Worm (Caenorhabditis elegans) whole organism, L1 larva: ENCODE measurements around the gene Y38H6C.24.

Experiments
- C04F5.9 ChIP-seq: sonication (generic microtip); optimal IDR thresholded peaks from 2 replicates; lab custom pipeline; 2016; ENCODE audit warnings: missing genetic modification characterization, missing compliant biosample characterization
- C34B4.2 ChIP-seq: sonication (generic microtip); optimal IDR thresholded peaks from 2 replicates; lab custom pipeline; 2017; ENCODE audit warnings: mild to moderate bottlenecking, missing genetic modification characterization, missing compliant biosample characterization
- F16B12.6 ChIP-seq: fragments of 150-350 bp; optimal IDR thresholded peaks from 2 replicates; lab custom pipeline; 2014; ENCODE audit warnings: missing biosample characterization, missing genetic modification characterization
- aha-1 ChIP-seq: fragments of 150-350 bp; optimal IDR thresholded peaks from 2 replicates; lab custom pipeline; 2014; ENCODE audit warnings: missing biosample characterization, missing genetic modification characterization
- blmp-1 ChIP-seq: fragments of 150-350 bp; optimal IDR thresholded peaks from 2 replicates; lab custom pipeline; 2014; ENCODE audit warnings: missing biosample characterization, missing genetic modification characterization
- ceh-63 ChIP-seq: fragments of 200-800 bp; sonication (Bioruptor generic); optimal IDR thresholded peaks from 2 replicates; lab custom pipeline; 2018; ENCODE audit warnings: mild to moderate bottlenecking, missing genetic modification characterization, missing compliant biosample characterization
- ces-1 ChIP-seq: fragments of 150-350 bp; optimal IDR thresholded peaks from 2 replicates; lab custom pipeline; 2014; ENCODE audit warnings: missing biosample characterization, missing genetic modification reagents, missing genetic modification characterization
- dpl-1 ChIP-seq, 3 experiments: fragments of 150-350 bp in 2 of 3; sonication (generic microtip) in 1 of 3; optimal IDR thresholded peaks; 2 replicates each; lab custom pipeline; 2014 to 2017; ENCODE audit warnings: missing biosample characterization in 3 of 3, missing genetic modification characterization in 3 of 3, missing genetic modification reagents in 3 of 3
- dsc-1 ChIP-seq: sonication (generic microtip); optimal IDR thresholded peaks from 2 replicates; lab custom pipeline; 2016; ENCODE audit warnings: mild to moderate bottlenecking, missing genetic modification characterization, missing compliant biosample characterization
- efl-1 ChIP-seq, 4 experiments: fragments of 150-350 bp; optimal IDR thresholded peaks in 3 of 4; peaks in 1 of 4; 1 replicate in 1 of 4; 2 replicates in 3 of 4; lab custom pipeline; 2014; ENCODE audit warnings: missing biosample characterization in 2 of 4, missing genetic modification characterization in 2 of 4, missing genetic modification reagents in 2 of 4
- efl-3 ChIP-seq: fragments of 200-800 bp; sonication (Bioruptor generic); optimal IDR thresholded peaks from 2 replicates; lab custom pipeline; 2018; ENCODE audit warnings: mild to moderate bottlenecking, missing genetic modification characterization, missing compliant biosample characterization
- egl-13 ChIP-seq: sonication (generic microtip); optimal IDR thresholded peaks from 2 replicates; lab custom pipeline; 2016; ENCODE audit warnings: missing genotype, missing genetic modification reagents, missing genetic modification characterization, missing compliant biosample characterization
- fkh-10 ChIP-seq: sonication (generic microtip); optimal IDR thresholded peaks from 2 replicates; lab custom pipeline; 2017; ENCODE audit warnings: missing biosample characterization, missing genetic modification reagents, missing genetic modification characterization
- fkh-8 ChIP-seq: sonication (generic microtip); optimal IDR thresholded peaks from 2 replicates; lab custom pipeline; 2016; ENCODE audit warnings: mild to moderate bottlenecking, missing genetic modification characterization, missing compliant biosample characterization
- hlh-17 ChIP-seq: fragments of 200-800 bp; sonication (Bioruptor generic); optimal IDR thresholded peaks from 2 replicates; lab custom pipeline; 2018; ENCODE audit warnings: missing genetic modification characterization, mild to moderate bottlenecking, missing compliant biosample characterization, moderate library complexity, borderline replicate concordance
- irx-1 ChIP-seq: sonication (generic microtip); optimal IDR thresholded peaks from 2 replicates; lab custom pipeline; 2016; ENCODE audit warnings: missing genetic modification characterization, missing compliant biosample characterization
- isw-1 ChIP-seq: fragments of 200-800 bp; sonication (Bioruptor generic); IDR thresholded peaks from 2 replicates; pipeline ENCODE4 v1.3.6; 2022; ENCODE audit warnings: missing genetic modification characterization, missing compliant biosample characterization
- lin-13 ChIP-seq: fragments of 150-350 bp; optimal IDR thresholded peaks from 2 replicates; lab custom pipeline; 2014; ENCODE audit warnings: missing biosample characterization, missing genetic modification reagents, missing genetic modification characterization
- lin-14 ChIP-seq: fragments of 200-800 bp; sonication (Bioruptor generic); optimal IDR thresholded peaks from 2 replicates; lab custom pipeline; 2018; ENCODE audit warnings: mild to moderate bottlenecking, missing genetic modification characterization, moderate library complexity, missing compliant biosample characterization
- lin-35 ChIP-seq, 2 experiments: fragments of 150-350 bp; optimal IDR thresholded peaks; 2 replicates each; lab custom pipeline; 2014; ENCODE audit warnings: missing biosample characterization in 2 of 2, missing genetic modification characterization in 2 of 2, missing genetic modification reagents in 2 of 2
- lin-39 ChIP-seq: fragments of 150-350 bp; optimal IDR thresholded peaks from 2 replicates; lab custom pipeline; 2014; ENCODE audit warnings: missing biosample characterization, missing genetic modification reagents, missing genetic modification characterization
- lsy-2 ChIP-seq, 2 experiments: fragments of 150-350 bp; optimal IDR thresholded peaks; 2 replicates each; lab custom pipeline; 2014; ENCODE audit warnings: missing biosample characterization in 2 of 2, missing genetic modification characterization in 2 of 2
- mab-9 ChIP-seq: fragments of 200-800 bp; sonication (Bioruptor generic); IDR thresholded peaks from 2 replicates; pipeline ENCODE4 v1.3.6; 2022; ENCODE audit warnings: missing genetic modification reagents, missing genetic modification characterization, missing compliant biosample characterization
- mdl-1 ChIP-seq, 2 experiments: fragments of 150-350 bp; optimal IDR thresholded peaks; 2 replicates each; lab custom pipeline; 2014 to 2017; ENCODE audit warnings: missing biosample characterization in 2 of 2, missing genetic modification characterization in 2 of 2, inconsistent platforms in 1 of 2
- mep-1 ChIP-seq: fragments of 150-350 bp; optimal IDR thresholded peaks from 2 replicates; lab custom pipeline; 2014; ENCODE audit warnings: missing biosample characterization, missing genetic modification characterization
- nhr-19 ChIP-seq: fragments of 200-800 bp; sonication (Bioruptor generic); conservative IDR thresholded peaks from 2 replicates; pipeline ENCODE4 v1.3.6; 2022; ENCODE audit warnings: missing genetic modification characterization, missing compliant biosample characterization
- nhr-237 ChIP-seq: fragments of 150-350 bp; optimal IDR thresholded peaks from 2 replicates; lab custom pipeline; 2014; ENCODE audit warnings: missing biosample characterization, missing genetic modification characterization
- nhr-47 ChIP-seq: sonication (generic microtip); optimal IDR thresholded peaks from 2 replicates; lab custom pipeline; 2016; ENCODE audit warnings: mild to moderate bottlenecking, missing genetic modification characterization, moderate library complexity, missing compliant biosample characterization
- nhr-85 ChIP-seq: sonication (generic microtip); peaks from one replicate; lab custom pipeline; 2016; ENCODE audit warnings: missing genetic modification characterization, inconsistent platforms, missing compliant biosample characterization
- skn-1 ChIP-seq: fragments of 150-350 bp; optimal IDR thresholded peaks from 2 replicates; lab custom pipeline; 2014; ENCODE audit warnings: missing biosample characterization, missing genetic modification characterization
- snpc-4 ChIP-seq: fragments of 150-350 bp; optimal IDR thresholded peaks from 2 replicates; lab custom pipeline; 2014; ENCODE audit warnings: missing biosample characterization, missing genetic modification characterization
- snu-23 ChIP-seq: sonication (generic microtip); optimal IDR thresholded peaks from 2 replicates; lab custom pipeline; 2016; ENCODE audit warnings: missing genetic modification characterization, missing compliant biosample characterization
- sptf-1 ChIP-seq: fragments of 150-350 bp; optimal IDR thresholded peaks from 2 replicates; lab custom pipeline; 2014; ENCODE audit warnings: missing biosample characterization, missing genetic modification characterization
- unc-62 ChIP-seq: fragments of 150-350 bp; optimal IDR thresholded peaks from 2 replicates; lab custom pipeline; 2014; ENCODE audit warnings: missing biosample characterization, missing genetic modification reagents, missing genetic modification characterization
- unc-98 ChIP-seq: fragments of 200-800 bp; sonication (Bioruptor generic); IDR thresholded peaks from 2 replicates; pipeline ENCODE4 v1.3.6; 2022; ENCODE audit warnings: missing genetic modification characterization, missing compliant biosample characterization
- xbp-1 ChIP-seq: sonication (generic microtip); optimal IDR thresholded peaks from 2 replicates; lab custom pipeline; 2016; ENCODE audit warnings: missing genetic modification characterization, missing compliant biosample characterization
- ztf-4 ChIP-seq: fragments of 150-350 bp; optimal IDR thresholded peaks from 2 replicates; lab custom pipeline; 2014; ENCODE audit warnings: missing biosample characterization, missing genetic modification characterization

Y38H6C.24 gene

DNA sequence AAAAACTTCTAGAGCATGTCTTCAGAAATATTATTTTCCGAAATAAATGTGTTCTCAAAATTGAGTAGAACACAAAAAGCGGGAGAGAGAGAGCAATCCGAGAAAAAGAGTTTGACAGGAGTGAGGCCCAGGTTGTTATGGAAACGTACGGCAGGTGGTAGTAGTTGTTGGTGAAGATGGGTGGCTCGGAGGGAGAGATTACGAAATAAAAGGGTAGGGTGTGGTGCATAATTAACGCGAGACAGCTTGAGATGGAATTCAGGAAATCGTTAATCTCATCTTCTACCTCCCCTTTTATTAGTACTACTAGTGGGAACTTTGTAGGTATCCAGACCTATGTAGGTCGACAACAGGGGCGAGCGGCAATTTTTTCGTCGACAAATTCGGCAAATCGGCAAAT, 7.8 kb downstream of the Y38H6C.24 start, which contains the start of gene famh-161:
TSS of gene famh-161 (minus strand) at position 101 of the 400 bp plus-strand sequence.
- no peak for TF ChIP-seq F16B12.6
- peak; percentile 12 for TF ChIP-seq fkh-8 (tag; lab: Kevin White, UChicago)
- TF ChIP-seq, all 84 proteins: peak for 1

DNA sequence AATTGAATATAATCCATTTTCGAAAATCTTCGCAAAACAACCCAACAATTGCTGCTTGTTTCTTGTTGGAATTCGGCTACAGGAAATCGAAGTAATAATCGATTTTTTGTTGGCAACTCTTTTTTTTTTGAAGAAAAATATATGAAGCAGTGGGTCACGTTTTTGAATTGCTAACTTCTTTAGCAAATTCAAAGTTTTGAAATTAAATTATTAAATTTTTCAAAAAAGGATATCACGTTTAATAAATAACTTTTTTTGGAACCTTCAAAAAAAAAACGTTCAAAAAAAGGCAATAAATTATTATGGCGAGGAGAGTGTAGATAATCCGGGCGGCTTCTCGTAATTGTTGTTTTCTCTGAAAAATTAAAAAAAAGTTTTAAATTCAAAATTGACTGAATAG, 10.0 kb downstream of the Y38H6C.24 start, which contains the start of gene Y38H6C.15:
TSS of gene Y38H6C.15 (minus strand) at position 101 of the 400 bp plus-strand sequence.
- TF ChIP-seq mab-9 (GFP tag; lab: Robert Waterston, UW) (no peak), dsc-1 (no peak), skn-1 (tag; lab: Kevin White, UChicago) (no peak), xbp-1 (tag; lab: Kevin White, UChicago) (no peak), ceh-63 (GFP tag; lab: Kevin White, UChicago) (no peak), snpc-4 (no peak)

DNA sequence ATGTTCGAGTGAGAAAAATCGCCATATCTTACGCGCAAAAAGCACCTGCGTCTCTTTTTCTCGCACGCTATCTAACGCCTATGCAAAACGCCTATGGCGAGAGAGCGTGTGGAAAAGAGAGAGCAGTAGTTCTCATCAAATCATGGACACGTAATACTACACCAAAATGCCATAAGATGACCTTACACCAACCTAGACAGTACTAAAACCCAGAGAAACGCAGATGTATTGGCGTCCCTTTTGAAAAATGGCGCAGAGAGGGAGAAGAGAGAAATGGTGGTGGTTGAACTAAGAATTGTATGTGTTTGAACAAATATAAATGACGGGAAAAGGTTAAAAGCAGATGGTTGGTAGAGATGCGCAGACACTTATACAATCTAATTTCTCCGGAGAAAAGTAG, 12.8 kb downstream of the Y38H6C.24 start, which contains the start of gene Y38H6C.16:
TSS of gene Y38H6C.16 (minus strand) at position 293 of the 400 bp plus-strand sequence.
- TF ChIP-seq C34B4.2 (tag; lab: Kevin White, UChicago) (no peak), efl-1 (optimal IDR thresholded peaks at IDR 0.05; lab: Kevin White, UChicago) (peak; percentile 12 to 19), efl-1 (GFP tag; optimal IDR thresholded peaks at IDR 0.05 in 1 of 2; lab: Kevin White, UChicago) (peak in 1 of 2 experiments; percentile 83), isw-1 (GFP tag; lab: Robert Waterston, UW) (no peak), F16B12.6 (peak; percentile 16), ztf-4 (tag; lab: Kevin White, UChicago) (no peak), lsy-2 (tag; optimal IDR thresholded peaks at IDR 0.05; lab: Kevin White, UChicago) (peak in 1 of 2 experiments; percentile 19), blmp-1 (tag; lab: Kevin White, UChicago) (peak; percentile 67), xbp-1 (tag; lab: Kevin White, UChicago) (peak; percentile 14), ces-1 (GFP tag; lab: Kevin White, UChicago) (no peak), dpl-1 (GFP tag; optimal IDR thresholded peaks at IDR 0.05; lab: Kevin White, UChicago) (peak in 1 of 3 experiments; percentile 25), snu-23 (GFP tag; lab: Kevin White, UChicago) (peak; percentile 21), nhr-85 (tag; lab: Kevin White, UChicago) (peak; percentile 73), unc-98 (GFP tag; lab: Robert Waterston, UW) (no peak), irx-1 (no peak), efl-3 (GFP tag; lab: Kevin White, UChicago) (no peak), mep-1 (tag; lab: Kevin White, UChicago) (peak; percentile 25), lin-13 (GFP tag; lab: Kevin White, UChicago) (no peak), nhr-47 (peak; percentile 13), lin-35 (GFP tag; optimal IDR thresholded peaks at IDR 0.05; lab: Kevin White, UChicago) (peak in 1 of 2 experiments; percentile 20)

DNA sequence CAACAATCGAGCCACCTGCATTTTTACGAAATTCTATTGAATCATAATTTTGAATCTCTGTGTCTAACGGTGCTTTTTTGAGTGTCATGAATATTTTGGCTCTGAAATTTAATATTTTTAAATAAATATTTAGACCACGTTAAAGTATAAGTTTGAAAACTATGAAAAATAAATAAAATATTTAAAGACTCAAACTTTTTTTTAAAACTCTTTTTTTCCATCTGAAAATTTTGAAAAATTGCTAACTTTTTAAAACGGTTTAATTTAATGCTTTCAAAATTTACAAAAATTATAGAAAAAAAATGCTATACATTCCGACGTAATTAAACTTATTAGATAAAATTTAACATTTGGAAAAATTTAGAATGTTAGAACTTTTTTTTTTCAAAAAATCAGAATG, 17.9 kb downstream of the Y38H6C.24 start, which contains the start of gene slc-36.3:
TSS of gene slc-36.3 (minus strand) at position 101 of the 400 bp plus-strand sequence.
- no peak for TF ChIP-seq hlh-17 (GFP tag; lab: Kevin White, UChicago)
- TF ChIP-seq fkh-10 (GFP tag; lab: Kevin White, UChicago) = no peak
- TF ChIP-seq nhr-85 (tag; lab: Kevin White, UChicago) = no peak
- TF ChIP-seq unc-62 = no peak
- no peak for TF ChIP-seq sptf-1 (tag; lab: Kevin White, UChicago)
- no peak for TF ChIP-seq nhr-19 (GFP tag; lab: Robert Waterston, UW)
- TF ChIP-seq lin-14 (GFP tag; lab: Kevin White, UChicago) = no peak
- no peak for TF ChIP-seq egl-13 (tag; lab: Kevin White, UChicago)
- no peak for TF ChIP-seq lin-35 (GFP tag; optimal IDR thresholded peaks at IDR 0.05; lab: Kevin White, UChicago)
- TF ChIP-seq unc-98 (GFP tag; lab: Robert Waterston, UW) = no peak
- TF ChIP-seq lin-39 = no peak
- no peak for TF ChIP-seq aha-1
- TF ChIP-seq nhr-237 = no peak
- no peak for TF ChIP-seq ceh-63 (GFP tag; lab: Kevin White, UChicago)
- no peak for TF ChIP-seq irx-1
- TF ChIP-seq mdl-1 (tag; optimal IDR thresholded peaks at IDR 0.05; lab: Kevin White, UChicago) = no peak
- TF ChIP-seq C04F5.9 = no peak
- TF ChIP-seq, all 84 proteins: peak for 0
